Fruit fly (Drosophila melanogaster): Measurements from ENCODE around the gene CG5026.

Gene CG5026

DNA sequence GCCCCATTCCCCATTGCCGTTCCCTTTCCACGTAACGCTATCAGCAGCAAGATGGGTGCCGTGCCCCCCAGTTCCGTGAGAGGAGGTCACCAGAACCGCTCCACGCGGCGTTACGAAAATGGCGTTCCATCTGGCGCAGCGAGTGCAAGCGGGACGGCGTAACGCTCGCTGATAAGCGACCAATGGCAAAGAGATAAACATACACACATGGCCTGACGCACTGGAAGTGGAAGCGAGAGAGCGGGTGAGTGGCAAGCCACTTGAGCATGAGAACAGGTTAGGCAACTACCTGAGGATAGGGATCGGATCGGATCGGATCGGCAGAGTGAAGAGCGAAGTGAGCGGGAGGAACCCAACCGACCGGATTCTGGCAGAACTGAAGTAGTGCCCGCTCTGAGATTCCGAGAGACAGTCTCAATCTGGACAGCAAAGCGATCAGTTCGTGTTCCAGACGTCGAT is 36.5 kb downstream of the CG5026 start, which contains the start of gene Doc3 (continued):
- TF ChIP-seq CG7839 (tag; optimal IDR thresholded peaks at IDR 0.05) (no peak), C15 (GFP tag; IDR thresholded peaks at IDR 0.05) (no peak), Ets97D (GFP tag; optimal IDR thresholded peaks at IDR 0.05) (no peak), CG5245 (GFP tag; optimal IDR thresholded peaks at IDR 0.05) (no peak), gsb (GFP tag; IDR thresholded peaks at IDR 0.05) (no peak), ttk (GFP tag; IDR thresholded peaks at IDR 0.05) (no peak), CG33213 (GFP tag; optimal IDR thresholded peaks at IDR 0.05) (no peak), peb (GFP tag; IDR thresholded peaks at IDR 0.05) (no peak), Kr (GFP tag; optimal IDR thresholded peaks at IDR 0.05) (no peak), sim (GFP tag; IDR thresholded peaks at IDR 0.05) (no peak), tio (GFP tag; optimal IDR thresholded peaks at IDR 0.05) (no peak), zfh2 (GFP tag; optimal IDR thresholded peaks at IDR 0.05) (no peak), CG18011 (GFP tag; optimal IDR thresholded peaks at IDR 0.05) (no peak), hbn (GFP tag; IDR thresholded peaks at IDR 0.05; ENCODE audit: partially characterized antibody) (no peak), Nf-YA (GFP tag; IDR thresholded peaks at IDR 0.05) (peak; percentile 98), Trl (optimal IDR thresholded peaks at IDR 0.05) (peak; percentile 49 to 60), Trl (GFP tag; optimal IDR thresholded peaks at IDR 0.05) (no peak), CG11504 (tag; optimal IDR thresholded peaks at IDR 0.05) (no peak), CG4424 (GFP tag; optimal IDR thresholded peaks at IDR 0.05) (no peak), Xbp1 (GFP tag; optimal IDR thresholded peaks at IDR 0.05) (no peak), seq (GFP tag; IDR thresholded peaks at IDR 0.05) (no peak), Sox100B (GFP tag; optimal IDR thresholded peaks at IDR 0.05) (no peak), Mrtf (GFP tag; IDR thresholded peaks at IDR 0.05) (no peak), CG32772 (GFP tag; IDR thresholded peaks at IDR 0.05) (no peak), CG4328 (GFP tag; optimal IDR thresholded peaks at IDR 0.05) (no peak), wek (GFP tag; optimal IDR thresholded peaks at IDR 0.05) (no peak), bowl (GFP tag; IDR thresholded peaks at IDR 0.05) (no peak), onecut (GFP tag; IDR thresholded peaks at IDR 0.05) (no peak), crol (GFP tag; IDR thresholded peaks at IDR 0.05) (peak; percentile 90), CG9876 (GFP tag; optimal IDR thresholded peaks at IDR 0.05) (no peak), Drgx (GFP tag; IDR thresholded peaks at IDR 0.05) (no peak), ap (GFP tag; IDR thresholded peaks at IDR 0.05) (no peak), insv (GFP tag; optimal IDR thresholded peaks at IDR 0.05) (no peak), mam (GFP tag; optimal IDR thresholded peaks at IDR 0.05) (no peak), CG2678 (tag; optimal IDR thresholded peaks at IDR 0.05) (no peak), danr (GFP tag; IDR thresholded peaks at IDR 0.05) (no peak), luna (GFP tag; optimal IDR thresholded peaks at IDR 0.05) (no peak), bcd (GFP tag; optimal IDR thresholded peaks at IDR 0.05) (no peak), al (GFP tag; IDR thresholded peaks at IDR 0.05) (no peak), CG34224 (GFP tag; IDR thresholded peaks at IDR 0.05; ENCODE audit: partially characterized antibody) (0 out of 3 replicates have a peak, but pooled peaks have one; percentile 17), CG14441 (GFP tag; IDR thresholded peaks at IDR 0.05) (no peak), CG10654 (GFP tag; optimal IDR thresholded peaks at IDR 0.05) (no peak), crc (GFP tag; optimal IDR thresholded peaks at IDR 0.05) (no peak), row (GFP tag; IDR thresholded peaks at IDR 0.05) (no peak), Sry-β (GFP tag; optimal IDR thresholded peaks at IDR 0.05) (no peak), CG11696 (GFP tag; IDR thresholded peaks at IDR 0.05) (no peak), CG13123 (GFP tag; optimal IDR thresholded peaks at IDR 0.05) (no peak), Nf-YC (tag; optimal IDR thresholded peaks at IDR 0.05) (peak; percentile 99), Doc2 (GFP tag; IDR thresholded peaks at IDR 0.05) (no peak), Bgb (GFP tag; IDR thresholded peaks at IDR 0.05; ENCODE audit: partially characterized antibody) (peak; percentile 32; the same call in 1 of the 2 replicates), CoRest (tag; optimal IDR thresholded peaks at IDR 0.05) (peak; percentile 44), CG6791 (GFP tag; IDR thresholded peaks at IDR 0.05; ENCODE audit: partially characterized antibody) (no peak), gro (GFP tag; optimal IDR thresholded peaks at IDR 0.05) (no peak)
